Worm (Caenorhabditis elegans): ENCODE data around the gene F08D12.12.

F08D12.12 gene

DNA sequence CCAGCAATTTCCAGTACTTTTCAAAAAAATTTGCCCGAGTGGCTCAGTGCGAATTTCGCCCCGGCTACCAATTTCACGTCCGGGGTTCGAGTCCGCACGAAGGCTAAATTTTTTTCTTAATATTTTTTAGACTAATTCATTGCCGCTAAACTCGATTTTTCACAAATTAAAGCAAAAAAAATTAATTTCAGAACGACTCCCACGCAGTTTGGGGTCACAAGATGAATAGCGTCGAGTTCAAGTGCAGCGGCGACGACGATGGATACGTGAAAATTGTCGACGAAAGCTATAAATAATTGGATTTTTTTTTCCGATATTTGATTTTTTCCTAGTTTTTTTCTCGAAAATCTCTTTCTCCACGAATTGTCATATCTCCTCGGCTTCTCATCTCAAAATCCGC lies 35.6 kb downstream of the F08D12.12 start:
- TF ChIP-seq ceh-82 (tag; optimal IDR thresholded peaks at IDR 0.05) (no peak), lin-39 (tag; optimal IDR thresholded peaks at IDR 0.05) (no peak), aly-2 (tag; optimal IDR thresholded peaks at IDR 0.05) (no peak), elt-3 (tag; optimal IDR thresholded peaks at IDR 0.05) (no peak), F13H6.1 (tag; optimal IDR thresholded peaks at IDR 0.05) (no peak), unc-55 (GFP tag; optimal IDR thresholded peaks at IDR 0.05) (no peak), crh-2 (tag; optimal IDR thresholded peaks at IDR 0.05) (no peak), ceh-16 (tag; optimal IDR thresholded peaks at IDR 0.05) (no peak), nhr-129 (tag; optimal IDR thresholded peaks at IDR 0.05) (no peak), lin-11 (tag; optimal IDR thresholded peaks at IDR 0.05) (no peak), R02D3.7 (tag; optimal IDR thresholded peaks at IDR 0.05) (no peak), nhr-237 (tag; optimal IDR thresholded peaks at IDR 0.05) (no peak), zag-1 (tag; optimal IDR thresholded peaks at IDR 0.05) (no peak), mdl-1 (tag; optimal IDR thresholded peaks at IDR 0.05) (no peak), nhr-10 (tag; optimal IDR thresholded peaks at IDR 0.05) (no peak), C34F6.9 (tag; optimal IDR thresholded peaks at IDR 0.05) (no peak)

DNA sequence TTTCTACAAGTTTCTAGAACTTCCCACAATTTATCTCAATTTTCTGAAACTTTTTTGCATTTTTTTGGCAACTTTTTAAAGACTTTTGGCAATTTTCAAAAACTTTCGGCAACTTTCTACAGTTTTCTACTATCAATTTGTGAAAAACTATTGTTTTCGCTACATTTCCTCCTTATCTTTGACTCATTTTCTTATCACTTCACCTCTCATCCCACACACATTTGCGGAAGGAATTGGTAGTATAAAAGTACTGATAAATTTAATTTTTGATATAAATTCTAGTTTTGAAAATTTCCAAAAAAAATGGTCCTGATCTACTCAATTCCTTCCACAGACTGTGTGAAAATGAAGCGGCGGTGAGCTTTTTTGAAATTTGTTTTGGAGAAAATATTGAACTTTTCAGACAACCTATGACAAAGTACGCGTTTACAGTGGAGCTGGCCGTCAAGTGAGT lies 37.3 kb downstream of the F08D12.12 start, which contains the start of gene F29A7.4:
Gene F29A7.4 (plus strand): TSS at position 404 of the 454 bp plus-strand sequence.
- TF ChIP-seq ZK546.5 (tag; optimal IDR thresholded peaks at IDR 0.05), result no peak
- peak; percentile 72 for TF ChIP-seq fos-1 (tag; optimal IDR thresholded peaks at IDR 0.05)

DNA sequence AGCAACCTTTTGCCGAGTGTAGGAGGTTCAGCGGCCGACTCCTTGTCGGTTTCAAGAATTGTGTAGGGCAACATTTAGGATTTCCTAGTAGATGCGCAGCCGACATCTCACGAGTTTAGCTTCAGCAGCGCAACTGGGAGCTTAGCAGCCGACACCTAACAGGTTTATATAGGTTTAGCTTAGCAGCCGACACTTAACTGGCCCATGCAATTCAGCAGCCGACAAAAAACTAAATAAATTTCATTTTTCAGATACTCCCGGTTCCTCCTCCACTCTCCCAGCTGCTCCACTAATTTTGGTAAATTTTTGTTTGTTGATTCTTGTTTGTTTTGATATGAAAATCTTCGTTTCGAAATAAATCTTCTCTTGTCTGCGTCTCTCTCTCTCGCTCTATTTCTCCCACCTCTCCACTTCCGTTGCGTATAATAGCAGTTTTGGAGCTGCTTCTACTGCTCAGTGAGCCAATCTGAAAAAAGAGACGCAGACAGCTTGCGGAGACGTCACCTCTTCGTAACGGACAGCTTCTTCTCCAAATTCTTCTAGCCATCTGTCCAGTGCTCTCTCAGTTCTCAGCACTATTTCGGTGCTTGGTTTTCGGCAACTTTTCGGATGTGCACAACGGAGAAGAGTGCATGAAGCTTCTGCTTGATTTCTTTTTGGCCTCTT lies 38.8 kb downstream of the F08D12.12 start:
- peak; percentile 65 for TF ChIP-seq snpc-4 (tag; optimal IDR thresholded peaks at IDR 0.05)
- peak; percentile 45 for TF ChIP-seq lin-11 (tag; optimal IDR thresholded peaks at IDR 0.05)
- TF ChIP-seq nhr-6 (tag; optimal IDR thresholded peaks at IDR 0.05), result peak; percentile 15
- no peak for TF ChIP-seq nhr-11 (tag; optimal IDR thresholded peaks at IDR 0.05)
- TF ChIP-seq sma-9 (GFP tag; optimal IDR thresholded peaks at IDR 0.05), result no peak
- TF ChIP-seq sma-9 (tag; optimal IDR thresholded peaks at IDR 0.05), result no peak
- TF ChIP-seq crh-2 (tag; optimal IDR thresholded peaks at IDR 0.05), result peak; percentile 28
- peak; percentile 56 for TF ChIP-seq ceh-82 (tag; optimal IDR thresholded peaks at IDR 0.05)
- TF ChIP-seq nhr-129 (tag; optimal IDR thresholded peaks at IDR 0.05), result peak; percentile 73
- no peak for TF ChIP-seq elt-1 (tag; optimal IDR thresholded peaks at IDR 0.05)
- TF ChIP-seq mab-5 (tag; optimal IDR thresholded peaks at IDR 0.05), result peak; percentile 29
- TF ChIP-seq ZK546.5 (tag; optimal IDR thresholded peaks at IDR 0.05), result no peak
- no peak for TF ChIP-seq ceh-16 (tag; optimal IDR thresholded peaks at IDR 0.05)
- peak; percentile 23 for TF ChIP-seq egl-27 (tag; optimal IDR thresholded peaks at IDR 0.05)
- no peak for TF ChIP-seq mbf-1 (tag; optimal IDR thresholded peaks at IDR 0.05)
- TF ChIP-seq mdl-1 (tag; optimal IDR thresholded peaks at IDR 0.05), result peak in 1 of 2 experiments; percentile 41
- TF ChIP-seq unc-55 (GFP tag; optimal IDR thresholded peaks at IDR 0.05), result peak; percentile 87
- TF ChIP-seq lsy-2 (tag; optimal IDR thresholded peaks at IDR 0.05), result peak; percentile 22 to 68
- TF ChIP-seq C34F6.9 (tag; optimal IDR thresholded peaks at IDR 0.05), result peak; percentile 90
- TF ChIP-seq aly-2 (tag; optimal IDR thresholded peaks at IDR 0.05), result no peak
- peak; percentile 82 for TF ChIP-seq zag-1 (tag; optimal IDR thresholded peaks at IDR 0.05)
- TF ChIP-seq F13H6.1 (tag; optimal IDR thresholded peaks at IDR 0.05), result peak; percentile 74

DNA sequence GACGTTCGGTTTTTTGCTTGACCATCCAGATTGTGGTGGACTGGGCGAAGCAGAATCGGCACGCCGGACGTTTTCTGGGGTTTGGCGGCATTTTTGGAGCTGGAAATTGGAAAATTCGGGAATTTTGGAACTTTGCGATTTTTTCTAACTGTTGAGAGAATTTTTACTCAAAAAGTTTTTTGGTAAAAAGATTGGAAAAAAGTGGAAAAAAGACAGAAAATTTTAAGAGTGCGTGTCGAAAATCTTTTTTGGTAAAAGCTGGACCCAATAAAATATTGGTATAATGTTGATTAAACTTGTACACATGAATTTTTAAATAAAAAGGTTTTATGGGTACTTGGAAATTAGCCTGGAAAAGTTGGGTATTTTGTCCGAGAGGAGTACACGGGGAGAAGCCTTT lies 44.6 kb downstream of the F08D12.12 start, which contains the start of gene T05A8.7:
Gene T05A8.7 (minus strand): TSS at position 101 of the 400 bp plus-strand sequence.
- TF ChIP-seq dmd-4 (tag; optimal IDR thresholded peaks at IDR 0.05) (no peak), mbf-1 (tag; optimal IDR thresholded peaks at IDR 0.05) (no peak), fos-1 (tag; optimal IDR thresholded peaks at IDR 0.05) (no peak), sma-3 (GFP tag; optimal IDR thresholded peaks at IDR 0.05) (no peak)

DNA sequence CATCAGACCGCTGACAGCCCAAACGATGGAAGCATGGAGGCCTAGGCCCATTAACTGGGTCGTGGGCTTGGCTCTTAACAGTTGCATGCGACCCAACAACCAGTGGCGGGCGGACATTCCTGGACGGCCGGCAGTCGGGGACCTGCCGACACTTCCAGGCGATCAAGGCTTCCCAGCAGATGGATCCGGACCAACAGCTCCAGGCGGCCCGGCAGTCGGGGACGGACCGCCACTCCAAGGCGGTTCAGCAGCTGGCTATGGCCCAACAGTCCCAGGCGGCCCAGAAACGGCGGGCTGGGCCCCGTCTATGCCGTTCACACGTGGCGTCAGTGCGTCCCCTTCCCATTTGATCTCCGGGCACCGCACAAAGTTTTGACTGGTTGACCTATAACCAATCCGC lies 45.5 kb downstream of the F08D12.12 start:
- no peak for TF ChIP-seq ceh-16 (tag; optimal IDR thresholded peaks at IDR 0.05)
- TF ChIP-seq nhr-21 (tag; optimal IDR thresholded peaks at IDR 0.05), result no peak
- no peak for TF ChIP-seq lin-13 (GFP tag; optimal IDR thresholded peaks at IDR 0.05)
- no peak for TF ChIP-seq sma-9 (GFP tag; optimal IDR thresholded peaks at IDR 0.05)
- TF ChIP-seq sma-9 (tag; optimal IDR thresholded peaks at IDR 0.05), result no peak
- TF ChIP-seq unc-62 (GFP tag; optimal IDR thresholded peaks at IDR 0.05), result no peak
- TF ChIP-seq C34F6.9 (tag; optimal IDR thresholded peaks at IDR 0.05), result no peak
- TF ChIP-seq nhr-11 (tag; optimal IDR thresholded peaks at IDR 0.05), result no peak
- no peak for TF ChIP-seq elt-3 (tag; optimal IDR thresholded peaks at IDR 0.05)
- TF ChIP-seq F13H6.1 (tag; optimal IDR thresholded peaks at IDR 0.05), result no peak
- no peak for TF ChIP-seq nhr-23 (tag; optimal IDR thresholded peaks at IDR 0.05)
- no peak for TF ChIP-seq sem-4 (tag; optimal IDR thresholded peaks at IDR 0.05)
- no peak for TF ChIP-seq nhr-12 (tag; optimal IDR thresholded peaks at IDR 0.05)
- no peak for TF ChIP-seq aly-2 (tag; optimal IDR thresholded peaks at IDR 0.05)
- TF ChIP-seq ztf-4 (tag; optimal IDR thresholded peaks at IDR 0.05), result no peak

Measured in whole organism, L2 larva.